Worm (Caenorhabditis elegans): Measurements from ENCODE around the gene nhr-78.

The nhr-78 gene

ce11 chrIV:4272167-4272566, 5.5 kb downstream of the nhr-78 start, which contains the start of gene F36A4.1:
TSS of gene F36A4.1 (plus strand) at chrIV:4272467.
- no peak for TF ChIP-seq mab-5 (tag; optimal IDR thresholded peaks at IDR 0.05)
- no peak for TF ChIP-seq zag-1 (tag; optimal IDR thresholded peaks at IDR 0.05)
- TF ChIP-seq crh-2 (tag; optimal IDR thresholded peaks at IDR 0.05): no peak
- no peak for TF ChIP-seq skn-1 (tag; optimal IDR thresholded peaks at IDR 0.05)
- no peak for TF ChIP-seq elt-1 (tag; optimal IDR thresholded peaks at IDR 0.05)
- no peak for TF ChIP-seq dmd-4 (tag; optimal IDR thresholded peaks at IDR 0.05)
- TF ChIP-seq ztf-1 (GFP tag; conservative IDR thresholded peaks at IDR 0.05): no peak
- no peak for TF ChIP-seq ceh-16 (tag; optimal IDR thresholded peaks at IDR 0.05)
- TF ChIP-seq nhr-23 (tag; optimal IDR thresholded peaks at IDR 0.05): no peak

- TF ChIP-seq sma-9 (GFP tag; optimal IDR thresholded peaks at IDR 0.05) (no peak), sma-9 (tag; optimal IDR thresholded peaks at IDR 0.05) (no peak), nhr-23 (tag; optimal IDR thresholded peaks at IDR 0.05) (no peak), blmp-1 (tag; optimal IDR thresholded peaks at IDR 0.05; ENCODE audit: insufficient read depth) (no peak), nhr-11 (tag; optimal IDR thresholded peaks at IDR 0.05) (no peak), F13H6.1 (tag; optimal IDR thresholded peaks at IDR 0.05) (no peak), ama-1 (optimal IDR thresholded peaks at IDR 0.05) (no peak), skn-1 (tag; optimal IDR thresholded peaks at IDR 0.05) (no peak), gmeb-1 (tag; optimal IDR thresholded peaks at IDR 0.05) (no peak)
These were observed 6.8 kb downstream of the nhr-78 start, which contains the start of gene F36A4.2 for ce11 chrIV:4270925-4271324. TSS of gene F36A4.2 (plus strand) at chrIV:4271225.

ce11 chrIV:4269308-4269707, 8.4 kb downstream of the nhr-78 start, which contains the start of gene F36A4.3:
TSS of gene F36A4.3 (plus strand) at chrIV:4269608.
- TF ChIP-seq gmeb-1 (tag; optimal IDR thresholded peaks at IDR 0.05): no peak

- no peak for TF ChIP-seq nhr-21 (tag; optimal IDR thresholded peaks at IDR 0.05)
- TF ChIP-seq mbf-1 (tag; optimal IDR thresholded peaks at IDR 0.05): no peak
These were observed 10.4 kb downstream of the nhr-78 start, which contains the start of gene F36A4.4 for ce11 chrIV:4267320-4267719. TSS of gene F36A4.4 (plus strand) at chrIV:4267620.

- TF ChIP-seq Y55F3AM.14 (GFP tag; optimal IDR thresholded peaks at IDR 0.05): no peak
- TF ChIP-seq F13H6.1 (tag; optimal IDR thresholded peaks at IDR 0.05): no peak
- TF ChIP-seq nhr-10 (tag; optimal IDR thresholded peaks at IDR 0.05): no peak
- no peak for TF ChIP-seq aly-2 (tag; optimal IDR thresholded peaks at IDR 0.05)
- no peak for TF ChIP-seq ceh-16 (tag; optimal IDR thresholded peaks at IDR 0.05)
- TF ChIP-seq nhr-21 (tag; optimal IDR thresholded peaks at IDR 0.05): no peak
- TF ChIP-seq elt-1 (tag; optimal IDR thresholded peaks at IDR 0.05): no peak
- no peak for TF ChIP-seq mdl-1 (tag; optimal IDR thresholded peaks at IDR 0.05)
These were observed 11.7 kb downstream of the nhr-78 start for ce11 chrIV:4265951-4266350.

ce11 chrIV:4265224-4265623, 12.5 kb downstream of the nhr-78 start, which contains the start of gene F36A4.5:
TSS of gene F36A4.5 (plus strand) at chrIV:4265524.
- TF ChIP-seq nhr-237 (tag; optimal IDR thresholded peaks at IDR 0.05): no peak
- no peak for TF ChIP-seq nhr-12 (tag; optimal IDR thresholded peaks at IDR 0.05)
- no peak for TF ChIP-seq alr-1 (tag; optimal IDR thresholded peaks at IDR 0.05)
- TF ChIP-seq aly-2 (tag; optimal IDR thresholded peaks at IDR 0.05): no peak
- no peak for TF ChIP-seq mbf-1 (tag; optimal IDR thresholded peaks at IDR 0.05)
- no peak for TF ChIP-seq sma-9 (GFP tag; optimal IDR thresholded peaks at IDR 0.05)
- no peak for TF ChIP-seq sma-9 (tag; optimal IDR thresholded peaks at IDR 0.05)
- no peak for TF ChIP-seq mab-5 (tag; optimal IDR thresholded peaks at IDR 0.05)
- TF ChIP-seq nhr-11 (tag; optimal IDR thresholded peaks at IDR 0.05): no peak
- no peak for TF ChIP-seq blmp-1 (tag; optimal IDR thresholded peaks at IDR 0.05; ENCODE audit: insufficient read depth)
- TF ChIP-seq F13H6.1 (tag; optimal IDR thresholded peaks at IDR 0.05): no peak
- TF ChIP-seq nhr-21 (tag; optimal IDR thresholded peaks at IDR 0.05): no peak
- no peak for TF ChIP-seq sem-4 (tag; optimal IDR thresholded peaks at IDR 0.05)
- TF ChIP-seq ztf-4 (tag; optimal IDR thresholded peaks at IDR 0.05): no peak
- no peak for TF ChIP-seq nhr-77 (tag; optimal IDR thresholded peaks at IDR 0.05)
- no peak for TF ChIP-seq ceh-16 (tag; optimal IDR thresholded peaks at IDR 0.05)

ce11 chrIV:4264649-4265048, 13.0 kb downstream of the nhr-78 start:
- TF ChIP-seq lin-39 (tag; optimal IDR thresholded peaks at IDR 0.05): no peak
- TF ChIP-seq nhr-237 (tag; optimal IDR thresholded peaks at IDR 0.05): no peak
- TF ChIP-seq nhr-25 (tag; optimal IDR thresholded peaks at IDR 0.05): no peak
- no peak for TF ChIP-seq nhr-12 (tag; optimal IDR thresholded peaks at IDR 0.05)
- TF ChIP-seq ama-1 (optimal IDR thresholded peaks at IDR 0.05): no peak
- TF ChIP-seq mdl-1 (tag; optimal IDR thresholded peaks at IDR 0.05): no peak

Data from whole organism, L2 larva.